Worm (Caenorhabditis elegans): Measurements from ENCODE around the gene Y49F6B.13.

ce11 chrII:3472316-3472715 is 813 bp upstream of the Y49F6B.13 start, which contains the start of gene Y49F6B.12:
- TF ChIP-seq flt-1 (GFP tag; IDR thresholded peaks at IDR 0.05) (no peak), tbx-37 (GFP tag; conservative IDR thresholded peaks at IDR 0.05) (no peak), aly-1 (tag; optimal IDR thresholded peaks at IDR 0.05) (no peak), ama-1 (optimal IDR thresholded peaks at IDR 0.05) (no peak), hnd-1 (tag; optimal IDR thresholded peaks at IDR 0.05) (no peak), hmbx-1 (tag; optimal IDR thresholded peaks at IDR 0.05) (no peak), ceh-36 (tag; optimal IDR thresholded peaks at IDR 0.05) (no peak), tra-4 (tag; optimal IDR thresholded peaks at IDR 0.05) (no peak), tbx-11 (GFP tag; IDR thresholded peaks at IDR 0.05) (no peak), scrt-1 (GFP tag; IDR thresholded peaks at IDR 0.05) (no peak), ets-7 (tag; optimal IDR thresholded peaks at IDR 0.05) (no peak), B0310.2 (tag; optimal IDR thresholded peaks at IDR 0.05) (no peak), sea-1 (GFP tag; conservative IDR thresholded peaks at IDR 0.05) (no peak)
